Worm (Caenorhabditis elegans) whole organism, midembryonic: ENCODE results near the gene rme-6.

ENCODE experiments used
- T22C8.4 ChIP-seq: fragments of 200-800 bp; sonication (Bioruptor generic); IDR thresholded peaks from 2 replicates; pipeline ENCODE4 v1.3.6; 2022; ENCODE audit warnings: missing genetic modification characterization, missing compliant biosample characterization
- cog-1 ChIP-seq: sonication (generic microtip); optimal IDR thresholded peaks from 2 replicates; lab custom pipeline; 2016; ENCODE audit warnings: missing genetic modification characterization, missing compliant biosample characterization
- flt-1 ChIP-seq: fragments of 200-800 bp; sonication (Bioruptor generic); IDR thresholded peaks from 2 replicates; pipeline ENCODE4 v1.3.6; 2022; ENCODE audit warnings: missing genetic modification characterization, missing compliant biosample characterization
- klf-2 ChIP-seq: fragments of 200-800 bp; sonication (Bioruptor generic); conservative IDR thresholded peaks from 2 replicates; pipeline ENCODE4 v1.3.6; 2022; ENCODE audit warnings: missing genetic modification reagents, missing genetic modification characterization, missing compliant biosample characterization
- med-1 ChIP-seq: sonication (generic microtip); optimal IDR thresholded peaks from 2 replicates; lab custom pipeline; 2017; ENCODE audit warnings: missing genetic modification characterization, mild to moderate bottlenecking, missing compliant biosample characterization, antibody characterized with exemption, missing genetic modification reagents; ENCODE audit not compliant: insufficient read depth
- ref-1 ChIP-seq: fragments of 200-800 bp; sonication (Bioruptor generic); conservative IDR thresholded peaks from 2 replicates; pipeline ENCODE4 v1.3.6; 2022; ENCODE audit warnings: missing genetic modification reagents, missing genetic modification characterization, missing compliant biosample characterization
- tab-1 ChIP-seq: fragments of 200-800 bp; sonication (Bioruptor generic); IDR thresholded peaks from 2 replicates; pipeline ENCODE4 v1.3.6; 2022; ENCODE audit warnings: missing genetic modification characterization, missing compliant biosample characterization
- ztf-23 ChIP-seq: fragments of 200-800 bp; sonication (Bioruptor generic); IDR thresholded peaks from 2 replicates; pipeline ENCODE4 v1.3.6; 2022; ENCODE audit warnings: missing genetic modification reagents, missing genetic modification characterization, missing compliant biosample characterization
- ztf-29 ChIP-seq: fragments of 200-800 bp; sonication (Bioruptor generic); IDR thresholded peaks from 2 replicates; pipeline ENCODE4 v1.3.6; 2022; ENCODE audit warnings: missing genetic modification reagents, missing genetic modification characterization, missing compliant biosample characterization

The rme-6 gene

ce11 chrX:1070585-1070984 is 26.4 kb upstream of the rme-6 start:
- 0 out of 2 replicates have a peak, but pooled peaks have one; percentile 43 for TF ChIP-seq ztf-23 (GFP tag; lab: Robert Waterston, UW)

ce11 chrX:1072152-1072551 is 24.8 kb upstream of the rme-6 start, which contains the start of gene lim-6:
Gene lim-6, plus strand, starts transcription at chrX:1072452.
- TF ChIP-seq med-1 (GFP tag; lab: Kevin White, UChicago), result no peak
- TF ChIP-seq ref-1 (GFP tag; lab: Robert Waterston, UW), result no peak
- no peak for TF ChIP-seq klf-2 (GFP tag; lab: Robert Waterston, UW)
- TF ChIP-seq ztf-23 (GFP tag; lab: Robert Waterston, UW), result no peak
- TF ChIP-seq cog-1 (tag; lab: Kevin White, UChicago), result no peak
- no peak for TF ChIP-seq ztf-29 (GFP tag; lab: Robert Waterston, UW)
- TF ChIP-seq tab-1, result no peak
- TF ChIP-seq flt-1 (GFP tag; lab: Robert Waterston, UW), result no peak
- TF ChIP-seq T22C8.4 (GFP tag; lab: Robert Waterston, UW), result no peak

DNA sequence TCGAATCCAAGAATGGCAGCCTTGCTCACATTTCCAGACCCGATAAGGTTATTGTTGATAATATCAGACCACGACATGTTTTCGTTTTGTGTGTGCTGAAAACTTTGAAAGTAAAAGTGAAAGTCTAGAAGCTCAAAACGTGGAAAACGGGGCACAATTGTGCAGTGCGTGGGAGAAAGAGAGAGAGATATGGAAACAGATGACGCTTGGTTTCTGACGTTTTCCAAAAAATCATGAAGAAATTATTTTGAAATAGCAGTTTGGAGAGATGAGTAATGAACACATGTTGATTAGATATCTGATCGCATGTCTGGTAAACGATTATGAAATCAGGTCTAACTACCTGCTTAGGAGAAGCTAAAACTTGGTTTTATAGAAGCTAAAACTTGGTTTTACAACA is 16.4 kb upstream of the rme-6 start, which contains the start of gene pfn-3:
Gene pfn-3, minus strand, starts transcription at position 101 of the 400 bp plus-strand sequence.
- TF ChIP-seq ref-1 (GFP tag; lab: Robert Waterston, UW) (no peak), ztf-23 (GFP tag; lab: Robert Waterston, UW) (no peak)

- TF ChIP-seq tab-1, result 0 out of 2 replicates have a peak, but pooled peaks have one; percentile 66
- peak; percentile 16 for TF ChIP-seq cog-1 (tag; lab: Kevin White, UChicago)
- no peak for TF ChIP-seq med-1 (GFP tag; lab: Kevin White, UChicago)
Observed at ce11 chrX:1081927-1082326, 15.0 kb upstream of the rme-6 start.

ce11 chrX:1085000-1085399 is 12.0 kb upstream of the rme-6 start:
- no peak for TF ChIP-seq ztf-23 (GFP tag; lab: Robert Waterston, UW)
- TF ChIP-seq tab-1, result no peak
- TF ChIP-seq klf-2 (GFP tag; lab: Robert Waterston, UW), result no peak
- TF ChIP-seq ref-1 (GFP tag; lab: Robert Waterston, UW), result no peak
- no peak for TF ChIP-seq ztf-29 (GFP tag; lab: Robert Waterston, UW)
- TF ChIP-seq flt-1 (GFP tag; lab: Robert Waterston, UW), result no peak
- TF ChIP-seq med-1 (GFP tag; lab: Kevin White, UChicago), result no peak
- no peak for TF ChIP-seq cog-1 (tag; lab: Kevin White, UChicago)
- no peak for TF ChIP-seq T22C8.4 (GFP tag; lab: Robert Waterston, UW)

- TF ChIP-seq cog-1 (tag; lab: Kevin White, UChicago), result no peak
- no peak for TF ChIP-seq ztf-23 (GFP tag; lab: Robert Waterston, UW)
- no peak for TF ChIP-seq med-1 (GFP tag; lab: Kevin White, UChicago)
- TF ChIP-seq T22C8.4 (GFP tag; lab: Robert Waterston, UW), result no peak
- TF ChIP-seq ref-1 (GFP tag; lab: Robert Waterston, UW), result no peak
- no peak for TF ChIP-seq ztf-29 (GFP tag; lab: Robert Waterston, UW)
- TF ChIP-seq flt-1 (GFP tag; lab: Robert Waterston, UW), result no peak
- TF ChIP-seq tab-1, result no peak
Observed at ce11 chrX:1086406-1086897, 10.5 kb upstream of the rme-6 start.

DNA sequence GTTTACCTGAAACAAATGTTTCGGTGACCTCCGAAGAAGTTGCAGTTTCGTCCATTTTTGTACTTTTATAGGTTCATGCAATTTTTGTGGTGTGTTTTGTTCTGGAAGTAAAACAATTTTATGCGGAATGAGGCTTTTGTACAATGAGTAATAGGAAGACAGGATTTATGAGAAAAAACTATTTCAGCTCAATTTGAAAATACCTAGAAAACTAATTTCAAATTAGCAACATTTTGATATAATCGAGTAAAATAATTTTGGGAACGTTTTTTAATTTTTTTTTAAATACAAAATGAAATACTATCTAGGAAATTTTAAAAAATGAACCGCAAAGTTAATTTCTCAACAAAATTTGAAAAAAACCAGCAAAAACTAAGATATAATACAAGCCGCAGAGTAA is 8.9 kb upstream of the rme-6 start, which contains the start of gene rei-2:
Gene rei-2, minus strand, starts transcription at position 101 of the 400 bp plus-strand sequence.
- TF ChIP-seq med-1 (GFP tag; lab: Kevin White, UChicago) (no peak), cog-1 (tag; lab: Kevin White, UChicago) (no peak), flt-1 (GFP tag; lab: Robert Waterston, UW) (no peak), ref-1 (GFP tag; lab: Robert Waterston, UW) (no peak), tab-1 (no peak), ztf-29 (GFP tag; lab: Robert Waterston, UW) (no peak), ztf-23 (GFP tag; lab: Robert Waterston, UW) (no peak), klf-2 (GFP tag; lab: Robert Waterston, UW) (no peak), T22C8.4 (GFP tag; lab: Robert Waterston, UW) (no peak)

- TF ChIP-seq flt-1 (GFP tag; lab: Robert Waterston, UW) (0 out of 2 replicates have a peak, but pooled peaks have one; percentile 8), klf-2 (GFP tag; lab: Robert Waterston, UW) (no peak), tab-1 (0 out of 2 replicates have a peak, but pooled peaks have one; percentile 57)
Observed at ce11 chrX:1089133-1089532, 7.8 kb upstream of the rme-6 start.

DNA sequence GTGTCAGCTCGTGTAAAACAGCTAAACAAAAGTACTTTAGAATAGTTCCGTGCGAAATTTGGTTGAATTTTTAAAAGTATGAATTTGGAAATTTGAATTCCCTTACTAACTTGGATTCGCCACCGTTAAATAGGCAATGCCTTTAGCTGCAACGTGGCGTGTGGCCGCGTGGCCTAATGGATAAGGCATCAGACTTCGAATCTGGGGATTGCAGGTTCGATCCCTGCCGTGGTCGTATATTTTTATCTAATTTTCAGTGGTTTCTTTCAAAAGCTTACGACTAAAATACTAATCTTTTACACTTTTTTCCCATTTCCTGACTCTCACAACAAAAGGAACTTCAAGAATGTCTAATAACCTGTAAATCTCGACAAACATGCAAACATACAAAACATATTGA is 7.3 kb upstream of the rme-6 start:
- TF ChIP-seq cog-1 (tag; lab: Kevin White, UChicago), result no peak
- TF ChIP-seq tab-1, result no peak
- no peak for TF ChIP-seq klf-2 (GFP tag; lab: Robert Waterston, UW)
- TF ChIP-seq ztf-29 (GFP tag; lab: Robert Waterston, UW), result no peak
- TF ChIP-seq ref-1 (GFP tag; lab: Robert Waterston, UW), result no peak
- TF ChIP-seq flt-1 (GFP tag; lab: Robert Waterston, UW), result no peak
- no peak for TF ChIP-seq T22C8.4 (GFP tag; lab: Robert Waterston, UW)
- no peak for TF ChIP-seq med-1 (GFP tag; lab: Kevin White, UChicago)
- no peak for TF ChIP-seq ztf-23 (GFP tag; lab: Robert Waterston, UW)

DNA sequence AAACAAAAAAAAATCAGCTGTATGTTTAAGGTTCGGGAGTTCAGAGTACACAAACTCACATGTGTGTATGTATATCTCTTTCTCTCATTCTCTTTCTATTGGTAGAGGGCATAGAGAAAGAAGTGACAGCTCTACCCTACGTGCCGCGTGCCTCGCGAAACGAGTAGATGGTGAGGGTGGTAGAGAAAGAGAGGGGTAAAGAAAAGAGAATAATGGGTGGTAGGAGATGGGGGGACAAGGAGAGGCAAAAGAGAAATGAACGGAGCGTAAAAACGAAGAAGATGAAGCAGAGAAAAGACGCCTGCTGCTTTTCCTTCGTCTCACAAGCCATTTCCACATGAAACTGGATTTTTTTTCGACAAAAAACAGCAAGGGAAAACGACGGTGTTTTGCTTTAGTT is 3.8 kb upstream of the rme-6 start:
- 0 out of 2 replicates have a peak, but pooled peaks have one; percentile 47 for TF ChIP-seq ztf-23 (GFP tag; lab: Robert Waterston, UW)
- no peak for TF ChIP-seq med-1 (GFP tag; lab: Kevin White, UChicago)
- 0 out of 2 replicates have a peak, but pooled peaks have one; percentile 34 for TF ChIP-seq ref-1 (GFP tag; lab: Robert Waterston, UW)
- 0 out of 2 replicates have a peak, but pooled peaks have one; percentile 16 for TF ChIP-seq ztf-29 (GFP tag; lab: Robert Waterston, UW)
- peak; percentile 27; the same call in 1 of the 2 replicates for TF ChIP-seq tab-1
- TF ChIP-seq T22C8.4 (GFP tag; lab: Robert Waterston, UW), result no peak
- TF ChIP-seq flt-1 (GFP tag; lab: Robert Waterston, UW), result peak; percentile 74
- TF ChIP-seq cog-1 (tag; lab: Kevin White, UChicago), result peak; percentile 70
